Fruit fly (Drosophila melanogaster) whole organism, prepupa: ENCODE results near the gene CG33257.

Experiments used
- Blimp-1 ChIP-seq: fragments of 200-800 bp; sonication (Bioruptor generic); optimal IDR thresholded peaks from 3 replicates; lab custom pipeline; 2017; ENCODE audit warnings: missing biosample characterization, missing genetic modification characterization, mild to moderate bottlenecking, moderate library complexity, missing genetic modification reagents
- CG16779 ChIP-seq: fragments of 200-800 bp; sonication (Bioruptor generic); optimal IDR thresholded peaks from 3 replicates; lab custom pipeline; 2017; ENCODE audit warnings: missing biosample characterization, mild to moderate bottlenecking, missing genetic modification characterization
- CG3032 ChIP-seq: fragments of 200-800 bp; optimal IDR thresholded peaks from 2 replicates; lab custom pipeline; 2019; ENCODE audit warnings: missing biosample characterization, mild to moderate bottlenecking, missing genetic modification characterization, moderate library complexity
- CG8319 ChIP-seq: fragments of 200-800 bp; sonication (Bioruptor generic); optimal IDR thresholded peaks from 3 replicates; lab custom pipeline; 2016; ENCODE audit warnings: missing biosample characterization, missing genetic modification characterization
- Hr39 ChIP-seq: fragments of 200-800 bp; sonication (Bioruptor generic); optimal IDR thresholded peaks from 2 replicates; lab custom pipeline; 2016; ENCODE audit warnings: missing biosample characterization, missing genetic modification characterization
- eg ChIP-seq: fragments of 200-800 bp; sonication (Bioruptor generic); IDR thresholded peaks from 3 replicates; pipeline ENCODE4 v1.3.6; 2022; ENCODE audit warnings: missing biosample characterization, missing genetic modification characterization
- esn ChIP-seq: fragments of 200-800 bp; sonication (Bioruptor generic); optimal IDR thresholded peaks from 2 replicates; lab custom pipeline; 2016; ENCODE audit warnings: missing biosample characterization, mild to moderate bottlenecking, missing genetic modification characterization, moderate library complexity
- net ChIP-seq: fragments of 200-800 bp; sonication (Bioruptor generic); optimal IDR thresholded peaks from 3 replicates; lab custom pipeline; 2016; ENCODE audit warnings: missing biosample characterization, missing genetic modification characterization
- salr ChIP-seq, 2 experiments: fragments of 200-800 bp; sonication (Bioruptor generic); optimal IDR thresholded peaks; 3 replicates each; lab custom pipeline; 2016 to 2018; ENCODE audit warnings: missing biosample characterization in 2 of 2, missing genetic modification characterization in 2 of 2, mild to moderate bottlenecking in 1 of 2
- spab ChIP-seq: fragments of 200-800 bp; sonication (Bioruptor generic); optimal IDR thresholded peaks from 2 replicates; lab custom pipeline; 2017; ENCODE audit warnings: missing biosample characterization, mild to moderate bottlenecking, missing genetic modification characterization, missing genetic modification reagents

dm6 chr3L:16391257-16391656, 45.1 kb downstream of the CG33257 start:
- no peak for TF ChIP-seq Blimp-1 (GFP tag; lab: Kevin White, UChicago)
- no peak for TF ChIP-seq spab (GFP tag; lab: Kevin White, UChicago)
- TF ChIP-seq esn (GFP tag; lab: Kevin White, UChicago) = no peak
- TF ChIP-seq CG16779 (tag; lab: Kevin White, UChicago) = no peak
- no peak for TF ChIP-seq salr (GFP tag; optimal IDR thresholded peaks at IDR 0.05; lab: Kevin White, UChicago)
- TF ChIP-seq CG8319 (GFP tag; lab: Kevin White, UChicago) = no peak
- TF ChIP-seq net (GFP tag; lab: Kevin White, UChicago) = no peak
- no peak for TF ChIP-seq Hr39 (GFP tag; lab: Kevin White, UChicago)
- TF ChIP-seq eg (GFP tag; lab: Robert Waterston, UW) = no peak
- TF ChIP-seq CG3032 (tag; lab: Kevin White, UChicago) = no peak
